Worm (Caenorhabditis elegans) whole organism, young adult: ENCODE measurements around the gene svh-5.

Experiments used
- B0019.2 ChIP-seq: fragments of 200-800 bp; sonication (Bioruptor generic); conservative IDR thresholded peaks from 2 replicates; pipeline ENCODE4 v1.3.6; 2022; ENCODE audit warnings: missing genetic modification reagents, missing genetic modification characterization, missing compliant biosample characterization
- B0035.1 ChIP-seq: sonication (generic microtip); optimal IDR thresholded peaks from 2 replicates; lab custom pipeline; 2016; ENCODE audit warnings: missing genetic modification characterization, mild to moderate bottlenecking, missing compliant biosample characterization, missing genotype, missing genetic modification reagents
- F22D6.2 ChIP-seq: sonication (generic microtip); optimal IDR thresholded peaks from 2 replicates; lab custom pipeline; 2016; ENCODE audit warnings: mild to moderate bottlenecking, missing genetic modification characterization, missing compliant biosample characterization
- K11D2.4 ChIP-seq: fragments of 200-800 bp; sonication (Bioruptor generic); IDR thresholded peaks from 2 replicates; pipeline ENCODE4 v1.3.6; 2022; ENCODE audit warnings: missing genetic modification reagents, missing genetic modification characterization, missing compliant biosample characterization
- K12H6.12 ChIP-seq: fragments of 200-800 bp; sonication (Bioruptor generic); optimal IDR thresholded peaks from 2 replicates; lab custom pipeline; 2018; ENCODE audit warnings: mild to moderate bottlenecking, missing genetic modification characterization, missing compliant biosample characterization
- ZK185.1 ChIP-seq: sonication (generic microtip); optimal IDR thresholded peaks from 2 replicates; lab custom pipeline; 2016; ENCODE audit warnings: mild to moderate bottlenecking, missing genetic modification characterization, missing compliant biosample characterization; ENCODE audit not compliant: poor library complexity, severe bottlenecking
- ama-1 ChIP-seq, 3 experiments: fragments of 150-350 bp in 1 of 3; sonication (generic microtip) in 2 of 3; optimal IDR thresholded peaks; 2 replicates each; lab custom pipeline; 2014 to 2018; ENCODE audit warnings: missing biosample characterization in 2 of 3, missing genetic modification characterization in 2 of 3, missing genetic modification reagents in 2 of 3
- atf-7 ChIP-seq: sonication (generic microtip); optimal IDR thresholded peaks from 2 replicates; lab custom pipeline; 2017; ENCODE audit warnings: mild to moderate bottlenecking, missing genetic modification characterization, missing compliant biosample characterization
- bed-2 ChIP-seq: fragments of 200-800 bp; sonication (Bioruptor generic); IDR thresholded peaks from 2 replicates; pipeline ENCODE4 v1.3.6; 2022; ENCODE audit warnings: missing genetic modification reagents, missing genetic modification characterization, missing compliant biosample characterization
- cebp-1 ChIP-seq, 2 experiments: fragments of 200-800 bp in 1 of 2; sonication (Bioruptor generic) in 1 of 2; sonication (generic microtip) in 1 of 2; IDR thresholded peaks in 1 of 2; optimal IDR thresholded peaks in 1 of 2; 2 replicates each; pipeline versions ENCODE4 v1.3.6 to Lab custom; 2017 to 2022; ENCODE audit warnings: missing compliant biosample characterization in 2 of 2, missing genetic modification characterization in 2 of 2, mild to moderate bottlenecking in 1 of 2, missing genetic modification reagents in 1 of 2, moderate library complexity in 1 of 2
- ceh-27 ChIP-seq: fragments of 200-800 bp; sonication (Bioruptor generic); optimal IDR thresholded peaks from 2 replicates; lab custom pipeline; 2018; ENCODE audit warnings: mild to moderate bottlenecking, missing genetic modification characterization, moderate library complexity, missing compliant biosample characterization
- dpff-1 ChIP-seq: sonication (generic microtip); optimal IDR thresholded peaks from 2 replicates; lab custom pipeline; 2017; ENCODE audit warnings: mild to moderate bottlenecking, missing genetic modification characterization, missing compliant biosample characterization
- efl-1 ChIP-seq: fragments of 150-350 bp; optimal IDR thresholded peaks from 2 replicates; lab custom pipeline; 2014; ENCODE audit warnings: missing biosample characterization, missing genetic modification reagents, missing genetic modification characterization
- ets-4 ChIP-seq: fragments of 200-800 bp; sonication (Bioruptor generic); optimal IDR thresholded peaks from 2 replicates; lab custom pipeline; 2018; ENCODE audit warnings: mild to moderate bottlenecking, missing genetic modification characterization, missing compliant biosample characterization
- him-1 ChIP-seq: sonication (generic microtip); optimal IDR thresholded peaks from 2 replicates; lab custom pipeline; 2016; ENCODE audit warnings: missing genotype, missing genetic modification reagents, missing genetic modification characterization, missing compliant biosample characterization
- hmg-1.2 ChIP-seq: fragments of 200-800 bp; sonication (Bioruptor generic); IDR thresholded peaks from 2 replicates; pipeline ENCODE4 v1.3.6; 2022; ENCODE audit warnings: missing genetic modification reagents, missing genetic modification characterization, missing compliant biosample characterization
- hsf-1 ChIP-seq: fragments of 200-800 bp; sonication (Bioruptor generic); IDR thresholded peaks from 2 replicates; pipeline ENCODE4 v1.3.6; 2022; ENCODE audit warnings: missing genetic modification reagents, missing genetic modification characterization, missing compliant biosample characterization
- lin-35 ChIP-seq, 3 experiments: fragments of 150-350 bp in 2 of 3; sonication (generic microtip) in 1 of 3; optimal IDR thresholded peaks; 2 replicates each; lab custom pipeline; 2014 to 2018; ENCODE audit warnings: missing biosample characterization in 3 of 3, missing genetic modification characterization in 3 of 3, missing genetic modification reagents in 3 of 3
- lin-40 ChIP-seq: sonication (generic microtip); optimal IDR thresholded peaks from 2 replicates; lab custom pipeline; 2016; ENCODE audit warnings: missing genetic modification characterization, mild to moderate bottlenecking, missing compliant biosample characterization, missing genotype, missing genetic modification reagents
- lsy-27 ChIP-seq: sonication (generic microtip); optimal IDR thresholded peaks from 2 replicates; lab custom pipeline; 2017; ENCODE audit warnings: missing genetic modification characterization, mild to moderate bottlenecking, missing compliant biosample characterization, antibody characterized with exemption, missing genotype, borderline replicate concordance; ENCODE audit not compliant: insufficient read depth
- madf-3 ChIP-seq: fragments of 200-800 bp; sonication (Bioruptor generic); IDR thresholded peaks from 2 replicates; pipeline ENCODE4 v1.3.6; 2022; ENCODE audit warnings: missing genetic modification reagents, missing genetic modification characterization, missing compliant biosample characterization
- madf-8 ChIP-seq: fragments of 200-800 bp; sonication (Bioruptor generic); conservative IDR thresholded peaks from 2 replicates; pipeline ENCODE4 v1.3.6; 2022; ENCODE audit warnings: missing genetic modification reagents, missing genetic modification characterization, missing compliant biosample characterization
- mcd-1 ChIP-seq: fragments of 200-800 bp; sonication (Bioruptor generic); IDR thresholded peaks from 2 replicates; pipeline ENCODE4 v1.3.6; 2022; ENCODE audit warnings: missing genetic modification reagents, missing genetic modification characterization, missing compliant biosample characterization
- mxl-1 ChIP-seq: sonication (generic microtip); optimal IDR thresholded peaks from 2 replicates; lab custom pipeline; 2016; ENCODE audit warnings: missing genetic modification characterization, missing compliant biosample characterization
- pha-4 ChIP-seq: fragments of 150-350 bp; sonication (generic microtip); optimal IDR thresholded peaks from 2 replicates; lab custom pipeline; 2014; ENCODE audit warnings: missing biosample characterization, missing genetic modification reagents, missing genetic modification characterization
- sdz-38 ChIP-seq: sonication (generic microtip); optimal IDR thresholded peaks from 2 replicates; lab custom pipeline; 2016; ENCODE audit warnings: missing genotype, missing genetic modification characterization, missing compliant biosample characterization
- snpc-1.1 ChIP-seq: sonication (generic microtip); optimal IDR thresholded peaks from 2 replicates; lab custom pipeline; 2017; ENCODE audit warnings: missing genetic modification characterization, mild to moderate bottlenecking, missing compliant biosample characterization, antibody characterized with exemption, moderate library complexity, missing genotype, missing genetic modification reagents; ENCODE audit not compliant: insufficient read depth
- snpc-4 ChIP-seq, 5 experiments: fragments of 150-350 bp in 1 of 5; sonication (generic microtip) in 4 of 5; optimal IDR thresholded peaks; 2 replicates each; lab custom pipeline; 2014 to 2018; ENCODE audit warnings: missing genetic modification characterization in 5 of 5, missing biosample characterization in 3 of 5, antibody characterized with exemption in 2 of 5, mild to moderate bottlenecking in 2 of 5, missing compliant biosample characterization in 2 of 5, missing genotype in 2 of 5, moderate library complexity in 2 of 5, missing genetic modification reagents in 1 of 5
- somi-1 ChIP-seq: fragments of 200-800 bp; sonication (Bioruptor generic); optimal IDR thresholded peaks from 2 replicates; lab custom pipeline; 2018; ENCODE audit warnings: mild to moderate bottlenecking, missing genetic modification characterization, missing compliant biosample characterization
- zfh-2 ChIP-seq: fragments of 200-800 bp; sonication (Bioruptor generic); conservative IDR thresholded peaks from 2 replicates; pipeline ENCODE4 v1.3.6; 2022; ENCODE audit warnings: missing genetic modification reagents, missing genetic modification characterization, missing compliant biosample characterization
- ztf-18 ChIP-seq: sonication (generic microtip); optimal IDR thresholded peaks from 2 replicates; lab custom pipeline; 2016; ENCODE audit warnings: missing genotype, mild to moderate bottlenecking, missing genetic modification characterization, missing compliant biosample characterization

svh-5 gene

DNA sequence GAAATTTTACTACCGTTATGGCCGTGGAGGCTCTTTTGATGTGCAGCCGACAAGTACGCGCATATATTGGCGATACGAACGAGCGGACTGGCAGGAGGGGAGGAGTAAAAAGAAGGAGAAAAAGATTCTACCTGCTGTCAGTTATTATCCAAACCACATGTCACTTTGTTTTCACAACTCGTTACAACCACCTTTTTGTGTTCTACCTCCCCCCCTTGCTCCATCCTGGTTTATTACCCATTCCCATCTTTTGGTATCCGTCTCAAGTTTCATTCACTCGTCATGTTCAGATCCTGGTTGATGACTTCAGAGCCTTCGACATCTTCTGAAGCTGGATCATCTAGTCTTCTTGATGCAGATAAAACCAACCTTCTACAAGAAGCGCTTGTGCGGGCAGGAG, 30.0 kb upstream of the svh-5 start, which contains the start of gene psa-3:
Gene psa-3, plus strand, starts transcription at position 301 of the 400 bp plus-strand sequence.
- TF ChIP-seq zfh-2 (GFP tag; lab: Robert Waterston, UW) (0 out of 2 replicates have a peak, but pooled peaks have one; percentile 16), snpc-4 (GFP tag; optimal IDR thresholded peaks at IDR 0.05; lab: Kevin White, UChicago) (no peak), snpc-4 (tag; optimal IDR thresholded peaks at IDR 0.05; lab: Kevin White, UChicago) (no peak)

ce11 chrX:15395723-15396122, 18.1 kb upstream of the svh-5 start:
- TF ChIP-seq K12H6.12, result peak; percentile 27
- TF ChIP-seq efl-1 (GFP tag; lab: Kevin White, UChicago), result no peak
- TF ChIP-seq sdz-38 (tag; lab: Kevin White, UChicago), result peak; percentile 67
- TF ChIP-seq somi-1 (GFP tag; lab: Kevin White, UChicago), result peak; percentile 51
- peak; percentile 68 for TF ChIP-seq zfh-2 (GFP tag; lab: Robert Waterston, UW)
- TF ChIP-seq, all 124 proteins: peak for 4

ce11 chrX:15392672-15393071, 15.0 kb upstream of the svh-5 start:
- TF ChIP-seq snpc-1.1 (tag; lab: Kevin White, UChicago) (peak; percentile 22), zfh-2 (GFP tag; lab: Robert Waterston, UW) (0 out of 2 replicates have a peak, but pooled peaks have one; percentile 28), pha-4 (tag; lab: Kevin White, UChicago) (no peak), snpc-4 (GFP tag; optimal IDR thresholded peaks at IDR 0.05; lab: Kevin White, UChicago) (peak; percentile 6), snpc-4 (tag; optimal IDR thresholded peaks at IDR 0.05; lab: Kevin White, UChicago) (peak in 3 of 4 experiments; percentile 38 to 90 (median 77)), sdz-38 (tag; lab: Kevin White, UChicago) (peak; percentile 62), hmg-1.2 (GFP tag; lab: Robert Waterston, UW) (peak; percentile 22; the same call in 1 of the 2 replicates), dpff-1 (no peak)

DNA sequence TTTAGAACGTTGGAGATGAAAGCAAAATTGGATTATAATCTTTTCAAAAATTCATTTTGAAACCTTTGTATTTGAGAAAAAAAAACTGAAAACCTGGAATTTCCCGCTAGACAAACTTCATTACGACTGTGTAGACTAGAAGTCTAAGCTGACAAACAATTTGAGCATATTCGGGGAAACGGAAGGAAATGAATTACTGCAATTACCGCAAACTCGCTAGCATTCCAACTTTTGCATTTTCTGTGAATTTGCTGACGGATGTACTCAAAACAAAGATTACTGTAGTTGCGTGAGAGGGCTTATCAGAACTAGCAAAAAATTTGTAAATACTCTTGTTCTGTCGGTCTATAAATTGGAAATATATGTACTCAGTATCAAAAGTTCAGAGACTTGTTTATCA, 12.2 kb upstream of the svh-5 start:
- TF ChIP-seq sdz-38 (tag; lab: Kevin White, UChicago) (peak; percentile 66), B0019.2 (no peak)
- TF ChIP-seq, all 124 proteins: peak for 1

DNA sequence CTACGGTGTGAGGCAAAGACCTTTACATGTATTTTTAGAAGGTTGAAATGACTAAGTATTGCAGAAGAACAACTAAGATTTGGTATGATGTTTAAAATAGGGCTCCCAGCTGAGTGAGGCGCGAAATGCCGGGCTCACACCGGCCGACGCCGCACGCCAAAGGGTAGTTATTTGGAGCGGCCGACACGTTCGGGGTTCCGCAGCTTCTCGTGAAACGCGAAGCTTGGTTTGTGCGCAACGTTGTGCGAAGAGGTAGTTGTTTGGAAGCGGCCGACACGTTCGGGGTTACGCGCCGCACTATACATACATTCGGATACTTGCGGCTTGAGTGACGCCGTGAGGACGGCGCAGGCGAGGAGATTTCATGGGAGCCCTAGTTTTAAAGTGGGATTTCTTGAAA, 10.6 kb upstream of the svh-5 start:
- TF ChIP-seq ztf-18 (tag; lab: Kevin White, UChicago), result no peak
- 0 out of 2 replicates have a peak, but pooled peaks have one; percentile 44 for TF ChIP-seq bed-2 (GFP tag; lab: Robert Waterston, UW)
- no peak for TF ChIP-seq madf-3 (GFP tag; lab: Robert Waterston, UW)
- TF ChIP-seq hsf-1 (GFP tag; lab: Robert Waterston, UW), result 0 out of 2 replicates have a peak, but pooled peaks have one; percentile 36
- TF ChIP-seq zfh-2 (GFP tag; lab: Robert Waterston, UW), result peak; percentile 79
- TF ChIP-seq snpc-4 (GFP tag; optimal IDR thresholded peaks at IDR 0.05; lab: Kevin White, UChicago), result peak; percentile 11
- peak in 3 of 4 experiments; percentile 52 to 89 (median 79) for TF ChIP-seq snpc-4 (tag; optimal IDR thresholded peaks at IDR 0.05; lab: Kevin White, UChicago)
- 0 out of 2 replicates have a peak, but pooled peaks have one; percentile 4 for TF ChIP-seq hmg-1.2 (GFP tag; lab: Robert Waterston, UW)

DNA sequence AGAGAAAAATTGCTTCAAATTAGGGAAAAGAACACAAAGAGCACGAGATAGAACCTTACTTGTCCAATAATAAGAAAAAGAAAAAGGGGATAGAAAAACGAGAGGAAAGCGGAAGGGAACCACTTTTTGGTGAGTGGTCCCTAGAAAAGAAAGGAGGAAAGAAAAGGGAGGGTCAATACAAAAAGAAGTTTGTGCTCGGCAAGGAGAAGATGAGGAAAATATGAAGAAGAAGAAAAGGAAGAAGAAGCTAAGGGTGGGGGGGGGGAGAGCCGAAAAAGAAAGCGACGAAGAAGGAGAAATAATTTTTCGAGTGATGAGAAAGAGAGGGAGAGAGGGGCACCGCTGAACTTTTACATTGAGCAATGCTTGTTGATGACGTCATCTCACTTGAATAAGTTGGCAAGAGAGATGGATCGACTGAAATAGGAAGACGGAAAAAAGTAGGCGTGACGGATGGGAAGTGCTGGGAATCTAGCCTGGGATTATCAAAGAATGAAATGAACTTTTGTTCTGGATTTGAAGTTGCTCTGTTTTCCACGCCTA, 8.3 kb upstream of the svh-5 start:
- TF ChIP-seq atf-7 (tag; lab: Kevin White, UChicago), result peak; percentile 85
- TF ChIP-seq him-1 (tag; lab: Kevin White, UChicago), result no peak
- TF ChIP-seq ets-4, result no peak
- TF ChIP-seq mxl-1, result no peak
- TF ChIP-seq cebp-1 (GFP tag; IDR thresholded peaks at IDR 0.05; lab: Robert Waterston, UW), result no peak
- TF ChIP-seq cebp-1 (tag; optimal IDR thresholded peaks at IDR 0.05; lab: Kevin White, UChicago), result peak; percentile 41
- no peak for TF ChIP-seq B0035.1 (tag; lab: Kevin White, UChicago)
- no peak for TF ChIP-seq mcd-1
- TF ChIP-seq F22D6.2 (tag; lab: Kevin White, UChicago), result no peak
- peak in 1 of 3 experiments; percentile 39 for TF ChIP-seq lin-35 (GFP tag; optimal IDR thresholded peaks at IDR 0.05; lab: Kevin White, UChicago)
- no peak for TF ChIP-seq lsy-27 (tag; lab: Kevin White, UChicago)
- no peak for TF ChIP-seq ZK185.1
- TF ChIP-seq hsf-1 (GFP tag; lab: Robert Waterston, UW), result no peak
- TF ChIP-seq ceh-27 (GFP tag; lab: Kevin White, UChicago), result peak; percentile 35
- TF ChIP-seq ama-1 (optimal IDR thresholded peaks at IDR 0.05; lab: Kevin White, UChicago), result no peak
- TF ChIP-seq ama-1 (GFP tag; optimal IDR thresholded peaks at IDR 0.05; lab: Kevin White, UChicago), result peak in 1 of 2 experiments; percentile 8
- peak; percentile 37 for TF ChIP-seq somi-1 (GFP tag; lab: Kevin White, UChicago)
- TF ChIP-seq lin-40 (tag; lab: Kevin White, UChicago), result peak; percentile 55
- peak; percentile 40 for TF ChIP-seq K12H6.12
- TF ChIP-seq zfh-2 (GFP tag; lab: Robert Waterston, UW), result 0 out of 2 replicates have a peak, but pooled peaks have one; percentile 38
- TF ChIP-seq hmg-1.2 (GFP tag; lab: Robert Waterston, UW), result peak; percentile 31; the same call in 1 of the 2 replicates
- 0 out of 2 replicates have a peak, but pooled peaks have one; percentile 22 for TF ChIP-seq K11D2.4 (GFP tag; lab: Robert Waterston, UW)
- TF ChIP-seq madf-8 (GFP tag; lab: Robert Waterston, UW), result no peak
- TF ChIP-seq sdz-38 (tag; lab: Kevin White, UChicago), result no peak
